Worm (Caenorhabditis elegans) whole organism, early embryonic: ENCODE measurements around the gene srw-23.

Experiments
- B0310.2 ChIP-seq: sonication (generic microtip); optimal IDR thresholded peaks from 2 replicates; lab custom pipeline; 2016; ENCODE audit warnings: mild to moderate bottlenecking, missing genetic modification characterization, missing compliant biosample characterization
- F13C5.2 ChIP-seq: sonication (generic microtip); optimal IDR thresholded peaks from 2 replicates; lab custom pipeline; 2017; ENCODE audit warnings: mild to moderate bottlenecking, missing genetic modification characterization, inconsistent platforms, missing compliant biosample characterization
- aly-1 ChIP-seq: sonication (generic microtip); optimal IDR thresholded peaks from 2 replicates; lab custom pipeline; 2016; ENCODE audit warnings: missing genetic modification characterization, missing compliant biosample characterization
- ama-1 ChIP-seq: fragments of 150-350 bp; optimal IDR thresholded peaks from 2 replicates; lab custom pipeline; 2014
- ceh-13 ChIP-seq: fragments of 200-800 bp; sonication (Bioruptor generic); optimal IDR thresholded peaks from 2 replicates; lab custom pipeline; 2018; ENCODE audit warnings: mild to moderate bottlenecking, missing genetic modification characterization, missing compliant biosample characterization
- ceh-36 ChIP-seq: sonication (generic microtip); optimal IDR thresholded peaks from 2 replicates; lab custom pipeline; 2016; ENCODE audit warnings: missing genetic modification characterization, inconsistent platforms, missing compliant biosample characterization
- ets-7 ChIP-seq: sonication (generic microtip); optimal IDR thresholded peaks from 2 replicates; lab custom pipeline; 2016; ENCODE audit warnings: missing genotype, missing genetic modification characterization, missing compliant biosample characterization
- flt-1 ChIP-seq: fragments of 200-800 bp; sonication (Bioruptor generic); IDR thresholded peaks from 2 replicates; pipeline ENCODE4 v1.3.6; 2022; ENCODE audit warnings: missing genetic modification characterization, missing compliant biosample characterization
- hmbx-1 ChIP-seq: sonication (generic microtip); optimal IDR thresholded peaks from 2 replicates; lab custom pipeline; 2016; ENCODE audit warnings: mild to moderate bottlenecking, missing genetic modification characterization, missing compliant biosample characterization
- hmg-4 ChIP-seq: fragments of 200-800 bp; sonication (Bioruptor generic); optimal IDR thresholded peaks from 2 replicates; lab custom pipeline; 2018; ENCODE audit warnings: mild to moderate bottlenecking, missing genetic modification characterization, missing compliant biosample characterization
- hnd-1 ChIP-seq: sonication (generic microtip); optimal IDR thresholded peaks from 2 replicates; lab custom pipeline; 2016; ENCODE audit warnings: missing genetic modification characterization, missing compliant biosample characterization
- pes-1 ChIP-seq: fragments of 200-800 bp; sonication (Bioruptor generic); IDR thresholded peaks from 2 replicates; pipeline ENCODE4 v1.3.6; 2022; ENCODE audit warnings: missing genetic modification reagents, missing genetic modification characterization, missing compliant biosample characterization
- scrt-1 ChIP-seq: fragments of 200-800 bp; sonication (Bioruptor generic); IDR thresholded peaks from 2 replicates; pipeline ENCODE4 v1.3.6; 2022; ENCODE audit warnings: missing genetic modification characterization, missing compliant biosample characterization
- sea-1 ChIP-seq: fragments of 200-800 bp; sonication (Bioruptor generic); conservative IDR thresholded peaks from 2 replicates; pipeline ENCODE4 v1.3.6; 2022; ENCODE audit warnings: missing genetic modification characterization, missing compliant biosample characterization
- tbx-11 ChIP-seq: fragments of 200-800 bp; sonication (Bioruptor generic); IDR thresholded peaks from 2 replicates; pipeline ENCODE4 v1.3.6; 2022; ENCODE audit warnings: missing genetic modification characterization, missing compliant biosample characterization
- tbx-37 ChIP-seq: fragments of 200-800 bp; sonication (Bioruptor generic); conservative IDR thresholded peaks from 2 replicates; pipeline ENCODE4 v1.3.6; 2022; ENCODE audit warnings: missing genetic modification reagents, missing genetic modification characterization, missing compliant biosample characterization
- tra-4 ChIP-seq: sonication (generic microtip); optimal IDR thresholded peaks from 2 replicates; lab custom pipeline; 2017; ENCODE audit warnings: missing genetic modification characterization, missing compliant biosample characterization

srw-23 gene

DNA sequence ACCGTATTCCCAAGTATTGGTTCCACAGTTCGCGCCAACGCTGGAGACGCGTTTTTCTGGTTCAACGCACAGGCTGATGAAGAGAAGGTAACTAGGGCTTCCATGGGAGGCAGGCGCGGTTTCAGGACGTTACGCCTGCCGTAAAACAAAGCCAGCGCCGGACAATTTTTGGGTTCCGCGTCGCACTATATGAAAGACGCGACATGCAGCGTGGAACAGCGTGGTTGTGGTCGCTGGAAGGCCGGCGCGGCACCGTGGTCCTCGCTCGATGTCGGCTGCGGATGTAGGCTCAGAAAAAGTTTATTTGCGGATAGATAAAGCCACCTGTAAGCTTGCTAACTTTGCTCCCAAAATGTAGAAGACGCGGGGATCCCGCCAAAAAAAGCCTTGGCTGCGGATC, 35.3 kb upstream of the srw-23 start:
- TF ChIP-seq hmg-4 (no peak), ets-7 (tag; lab: Kevin White, UChicago) (no peak), F13C5.2 (tag; lab: Kevin White, UChicago) (no peak), tra-4 (tag; lab: Kevin White, UChicago) (no peak), B0310.2 (no peak), flt-1 (GFP tag; lab: Robert Waterston, UW) (no peak), ama-1 (no peak), tbx-37 (GFP tag; lab: Robert Waterston, UW) (no peak), pes-1 (GFP tag; lab: Robert Waterston, UW) (no peak), ceh-13 (GFP tag; lab: Kevin White, UChicago) (no peak), hnd-1 (no peak), aly-1 (tag; lab: Kevin White, UChicago) (no peak), hmbx-1 (no peak), scrt-1 (GFP tag; lab: Robert Waterston, UW) (no peak), ceh-36 (no peak), tbx-11 (GFP tag; lab: Robert Waterston, UW) (no peak), sea-1 (no peak)

DNA sequence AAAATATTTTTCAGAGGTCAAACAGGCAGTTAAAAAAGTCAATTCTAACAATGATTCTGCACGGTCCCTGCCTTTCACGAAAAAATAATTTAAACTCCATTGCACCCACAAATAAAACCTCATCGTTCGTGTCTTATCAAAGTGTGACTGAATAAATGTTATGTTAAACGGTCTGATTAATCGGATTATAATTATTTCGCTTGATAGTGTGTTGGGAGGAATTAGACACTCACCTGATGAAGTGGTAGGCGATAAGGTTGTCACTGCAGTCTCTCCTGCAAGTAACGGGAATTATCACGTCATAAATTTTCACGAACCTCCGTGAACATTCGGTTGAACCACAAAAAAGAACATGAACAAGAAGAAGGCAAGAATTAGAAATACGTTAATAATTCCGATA, 33.5 kb upstream of the srw-23 start:
- TF ChIP-seq pes-1 (GFP tag; lab: Robert Waterston, UW) (no peak), aly-1 (tag; lab: Kevin White, UChicago) (no peak), tbx-37 (GFP tag; lab: Robert Waterston, UW) (no peak), B0310.2 (no peak)

DNA sequence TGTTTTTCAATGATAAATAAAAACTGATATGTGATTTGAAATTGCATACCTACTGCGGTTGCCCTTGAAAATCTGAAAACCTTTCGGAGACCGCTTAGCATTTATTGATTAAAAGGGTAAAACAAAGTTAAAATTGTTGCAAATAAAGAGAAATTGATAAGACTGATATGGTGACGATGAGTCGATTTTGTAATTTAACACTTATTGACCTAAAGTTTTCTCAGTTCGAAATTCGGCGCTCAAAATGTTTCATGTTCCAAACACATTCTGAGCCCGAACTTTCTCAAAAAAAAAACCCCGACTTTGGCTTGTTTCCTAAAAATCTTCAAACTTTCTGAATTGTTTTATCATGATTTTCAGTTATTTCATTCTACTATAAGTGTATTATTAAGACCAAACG, 32.8 kb upstream of the srw-23 start, which contains the start of gene clec-40:
Gene clec-40 (minus strand): TSS at position 101 of the 400 bp plus-strand sequence.
- TF ChIP-seq pes-1 (GFP tag; lab: Robert Waterston, UW) (no peak), aly-1 (tag; lab: Kevin White, UChicago) (no peak), hnd-1 (no peak), ceh-36 (no peak), F13C5.2 (tag; lab: Kevin White, UChicago) (no peak), hmg-4 (no peak), flt-1 (GFP tag; lab: Robert Waterston, UW) (no peak), ama-1 (no peak), tra-4 (tag; lab: Kevin White, UChicago) (no peak), scrt-1 (GFP tag; lab: Robert Waterston, UW) (no peak), hmbx-1 (no peak), B0310.2 (no peak), ets-7 (tag; lab: Kevin White, UChicago) (no peak)

DNA sequence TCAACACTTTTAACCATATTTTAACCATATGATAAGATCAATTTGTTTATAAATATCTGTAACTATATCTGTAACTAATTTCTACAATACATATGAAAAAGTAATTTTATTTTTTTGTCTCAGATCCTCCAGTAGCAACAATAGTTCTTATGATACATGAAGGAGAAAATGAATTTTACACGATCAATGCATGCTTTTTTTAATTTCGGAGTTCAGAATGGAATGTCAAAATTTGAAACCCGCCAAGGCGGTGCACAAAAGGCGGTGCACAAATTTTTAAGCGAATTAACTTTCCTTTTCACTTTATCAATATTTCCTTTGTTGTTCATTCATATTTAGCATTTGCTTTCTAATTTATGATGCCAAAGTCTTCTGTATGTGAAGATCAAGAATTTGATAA, 30.8 kb upstream of the srw-23 start, which contains the start of gene clec-25:
Gene clec-25 (plus strand): TSS at position 301 of the 400 bp plus-strand sequence.
- TF ChIP-seq ets-7 (tag; lab: Kevin White, UChicago): no peak

DNA sequence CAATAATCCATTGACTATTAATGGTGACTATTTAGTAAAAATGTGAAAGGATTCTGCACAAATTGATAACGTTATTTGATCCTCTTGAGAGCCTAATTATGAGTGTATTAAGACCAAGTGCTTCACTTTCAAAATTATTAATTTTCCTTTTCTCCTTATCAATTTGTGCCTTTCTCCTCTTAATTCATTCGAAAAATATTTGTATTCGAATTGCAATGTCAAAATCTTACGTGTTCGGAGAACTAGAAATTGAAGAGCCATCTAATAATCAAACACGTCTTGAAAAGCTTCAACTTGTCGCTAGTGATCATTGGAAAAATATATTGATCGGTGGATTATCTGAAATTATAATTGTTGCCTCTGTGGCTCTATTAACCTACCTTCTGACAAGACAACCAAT, 25.2 kb upstream of the srw-23 start, which contains the start of the genes clec-36 and clec-26:
Gene clec-36 (minus strand): TSS at position 101 of the 400 bp plus-strand sequence.
Gene clec-26 (plus strand): TSS at position 114 of the 400 bp plus-strand sequence.
- TF ChIP-seq ceh-13 (GFP tag; lab: Kevin White, UChicago) (no peak), hmbx-1 (no peak), F13C5.2 (tag; lab: Kevin White, UChicago) (no peak), ama-1 (no peak), tra-4 (tag; lab: Kevin White, UChicago) (no peak), hnd-1 (no peak), B0310.2 (no peak), tbx-37 (GFP tag; lab: Robert Waterston, UW) (no peak), sea-1 (no peak), aly-1 (tag; lab: Kevin White, UChicago) (no peak), flt-1 (GFP tag; lab: Robert Waterston, UW) (no peak), tbx-11 (GFP tag; lab: Robert Waterston, UW) (no peak), hmg-4 (no peak), pes-1 (GFP tag; lab: Robert Waterston, UW) (no peak), ets-7 (tag; lab: Kevin White, UChicago) (no peak)

DNA sequence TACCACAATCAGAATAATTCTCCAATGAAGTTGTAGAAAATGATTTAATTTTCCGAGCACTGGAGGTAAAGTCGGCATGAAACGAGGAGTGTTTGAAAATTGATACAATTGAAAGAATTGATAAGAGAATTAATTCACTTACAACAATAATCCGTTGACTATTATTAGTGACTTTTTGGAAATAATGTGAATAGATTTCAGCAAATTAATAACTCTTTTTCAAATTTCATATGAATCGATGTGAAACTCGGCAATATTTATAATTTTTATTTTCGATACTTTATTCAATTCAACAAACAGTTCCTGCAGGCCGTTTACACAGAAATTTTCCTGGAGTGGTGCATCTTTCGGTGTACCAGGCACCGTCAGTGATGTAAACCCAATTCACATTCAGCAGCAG, 21.7 kb upstream of the srw-23 start, which contains the start of gene clec-37:
Gene clec-37 (minus strand): TSS at position 101 of the 400 bp plus-strand sequence.
- no peak for TF ChIP-seq ets-7 (tag; lab: Kevin White, UChicago)

DNA sequence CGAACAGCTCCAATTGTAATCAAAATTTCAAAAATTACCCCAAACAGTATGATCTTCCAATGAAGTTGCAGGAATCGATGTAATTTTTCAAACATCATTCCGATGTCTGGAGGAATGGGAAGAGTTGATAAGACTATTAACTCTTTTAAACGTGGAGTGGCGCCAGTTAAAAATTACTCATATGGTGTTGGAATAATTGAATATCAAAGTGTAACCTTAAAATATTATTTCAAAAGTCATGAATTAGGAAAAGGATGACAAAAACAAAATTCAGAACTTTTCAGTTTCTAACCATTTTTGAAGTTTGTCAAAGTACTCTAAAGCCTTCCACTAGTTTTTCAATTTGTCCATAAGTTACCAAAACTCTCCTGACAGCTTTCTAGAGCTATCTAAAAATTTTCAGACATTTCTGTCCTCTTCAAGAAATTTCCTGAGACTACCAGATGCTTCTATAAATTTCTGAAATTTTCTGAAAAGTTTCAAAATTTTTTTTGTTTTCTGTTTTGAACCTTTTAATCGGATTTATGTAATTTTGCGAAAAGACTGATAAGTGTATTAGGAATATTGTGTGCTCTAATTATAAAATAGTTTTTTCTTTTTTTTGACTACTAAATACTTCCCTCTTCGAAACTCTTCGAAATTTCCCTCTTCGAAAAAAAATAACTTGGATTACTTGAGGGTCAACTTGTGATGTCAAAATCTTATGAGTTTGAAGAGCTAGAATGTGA, 19.6 kb upstream of the srw-23 start, which contains the start of the genes clec-35 and clec-27:
Gene clec-35 (minus strand): TSS at position 101 of the 728 bp plus-strand sequence.
Gene clec-27 (plus strand): TSS at position 678 of the 728 bp plus-strand sequence.
- TF ChIP-seq scrt-1 (GFP tag; lab: Robert Waterston, UW): no peak
- TF ChIP-seq tra-4 (tag; lab: Kevin White, UChicago): no peak
- TF ChIP-seq aly-1 (tag; lab: Kevin White, UChicago): no peak
- no peak for TF ChIP-seq flt-1 (GFP tag; lab: Robert Waterston, UW)
- no peak for TF ChIP-seq ceh-13 (GFP tag; lab: Kevin White, UChicago)
- no peak for TF ChIP-seq ets-7 (tag; lab: Kevin White, UChicago)
- no peak for TF ChIP-seq F13C5.2 (tag; lab: Kevin White, UChicago)
- TF ChIP-seq B0310.2: no peak
- TF ChIP-seq hmbx-1: no peak
- no peak for TF ChIP-seq tbx-11 (GFP tag; lab: Robert Waterston, UW)
- TF ChIP-seq tbx-37 (GFP tag; lab: Robert Waterston, UW): no peak
- no peak for TF ChIP-seq ceh-36
- no peak for TF ChIP-seq pes-1 (GFP tag; lab: Robert Waterston, UW)
- TF ChIP-seq hnd-1: no peak
- no peak for TF ChIP-seq hmg-4
- no peak for TF ChIP-seq sea-1
- TF ChIP-seq ama-1: no peak
